Worm (Caenorhabditis elegans) whole organism, L1 larva: Measurements from ENCODE around the gene dnc-3.

Source experiments
- C16A3.4 ChIP-seq: fragments of 150-350 bp; optimal IDR thresholded peaks from 2 replicates; lab custom pipeline; 2014; ENCODE audit warnings: missing biosample characterization, missing genetic modification characterization
- Y116A8C.19 ChIP-seq: sonication (generic microtip); optimal IDR thresholded peaks from 2 replicates; lab custom pipeline; 2016; ENCODE audit warnings: missing compliant biosample characterization, missing genetic modification characterization, borderline replicate concordance
- aha-1 ChIP-seq: fragments of 150-350 bp; optimal IDR thresholded peaks from 2 replicates; lab custom pipeline; 2014; ENCODE audit warnings: missing biosample characterization, missing genetic modification characterization
- alr-1 ChIP-seq: fragments of 200-800 bp; sonication (Bioruptor generic); optimal IDR thresholded peaks from 2 replicates; lab custom pipeline; 2018; ENCODE audit warnings: borderline replicate concordance, mild to moderate bottlenecking, missing genetic modification characterization, missing compliant biosample characterization
- aly-2 ChIP-seq: fragments of 150-350 bp; optimal IDR thresholded peaks from 2 replicates; lab custom pipeline; 2014; ENCODE audit warnings: missing biosample characterization, missing genetic modification characterization
- ama-1 ChIP-seq: fragments of 150-350 bp; optimal IDR thresholded peaks from 2 replicates; lab custom pipeline; 2014
- blmp-1 ChIP-seq: fragments of 150-350 bp; optimal IDR thresholded peaks from 2 replicates; lab custom pipeline; 2014; ENCODE audit warnings: missing biosample characterization, missing genetic modification characterization
- ceh-8 ChIP-seq: fragments of 200-800 bp; sonication (Bioruptor generic); optimal IDR thresholded peaks from 2 replicates; lab custom pipeline; 2018; ENCODE audit warnings: mild to moderate bottlenecking, missing genetic modification characterization, moderate library complexity, missing compliant biosample characterization
- ceh-82 ChIP-seq, 3 experiments: fragments of 150-350 bp in 1 of 3; sonication (generic microtip) in 2 of 3; optimal IDR thresholded peaks; 2 replicates each; lab custom pipeline; 2014 to 2017; ENCODE audit warnings: missing biosample characterization in 3 of 3, missing genetic modification characterization in 3 of 3
- ces-1 ChIP-seq: fragments of 150-350 bp; optimal IDR thresholded peaks from 2 replicates; lab custom pipeline; 2014; ENCODE audit warnings: missing biosample characterization, missing genetic modification reagents, missing genetic modification characterization
- dpl-1 ChIP-seq, 3 experiments: fragments of 150-350 bp in 2 of 3; sonication (generic microtip) in 1 of 3; optimal IDR thresholded peaks; 2 replicates each; lab custom pipeline; 2014 to 2017; ENCODE audit warnings: missing biosample characterization in 3 of 3, missing genetic modification characterization in 3 of 3, missing genetic modification reagents in 3 of 3
- dsc-1 ChIP-seq: sonication (generic microtip); optimal IDR thresholded peaks from 2 replicates; lab custom pipeline; 2016; ENCODE audit warnings: mild to moderate bottlenecking, missing genetic modification characterization, missing compliant biosample characterization
- efl-1 ChIP-seq, 4 experiments: fragments of 150-350 bp; optimal IDR thresholded peaks in 3 of 4; peaks in 1 of 4; 1 replicate in 1 of 4; 2 replicates in 3 of 4; lab custom pipeline; 2014; ENCODE audit warnings: missing biosample characterization in 2 of 4, missing genetic modification characterization in 2 of 4, missing genetic modification reagents in 2 of 4
- egl-27 ChIP-seq, 2 experiments: fragments of 150-350 bp in 1 of 2; sonication (generic microtip); optimal IDR thresholded peaks; 3 replicates each; lab custom pipeline; 2017 to 2018; ENCODE audit warnings: missing biosample characterization in 2 of 2, missing genetic modification characterization in 2 of 2, missing genetic modification reagents in 2 of 2
- elt-2 ChIP-seq: sonication (generic microtip); optimal IDR thresholded peaks from 2 replicates; lab custom pipeline; 2016; ENCODE audit warnings: missing genetic modification characterization, mild to moderate bottlenecking, inconsistent platforms, missing compliant biosample characterization, missing genetic modification reagents
- elt-3 ChIP-seq, 6 experiments: fragments of 150-350 bp in 1 of 6; sonication (generic microtip); optimal IDR thresholded peaks; 2 replicates each; lab custom pipeline; 2017 to 2018; ENCODE audit warnings: missing biosample characterization in 6 of 6, missing genetic modification characterization in 6 of 6, inconsistent platforms in 1 of 6
- fkh-10 ChIP-seq: sonication (generic microtip); optimal IDR thresholded peaks from 2 replicates; lab custom pipeline; 2017; ENCODE audit warnings: missing biosample characterization, missing genetic modification reagents, missing genetic modification characterization
- fkh-8 ChIP-seq: sonication (generic microtip); optimal IDR thresholded peaks from 2 replicates; lab custom pipeline; 2016; ENCODE audit warnings: mild to moderate bottlenecking, missing genetic modification characterization, missing compliant biosample characterization
- fos-1 ChIP-seq: fragments of 150-350 bp; optimal IDR thresholded peaks from 2 replicates; lab custom pipeline; 2014; ENCODE audit warnings: missing biosample characterization, missing genetic modification characterization
- hlh-17 ChIP-seq: fragments of 200-800 bp; sonication (Bioruptor generic); optimal IDR thresholded peaks from 2 replicates; lab custom pipeline; 2018; ENCODE audit warnings: missing genetic modification characterization, mild to moderate bottlenecking, missing compliant biosample characterization, moderate library complexity, borderline replicate concordance
- hlh-4 ChIP-seq: sonication (generic microtip); optimal IDR thresholded peaks from 2 replicates; lab custom pipeline; 2016; ENCODE audit warnings: mild to moderate bottlenecking, missing genetic modification characterization, missing compliant biosample characterization
- hpl-2 ChIP-seq: fragments of 150-350 bp; optimal IDR thresholded peaks from 2 replicates; lab custom pipeline; 2014; ENCODE audit warnings: missing biosample characterization, missing genetic modification reagents, missing genetic modification characterization
- irx-1 ChIP-seq: sonication (generic microtip); optimal IDR thresholded peaks from 2 replicates; lab custom pipeline; 2016; ENCODE audit warnings: missing genetic modification characterization, missing compliant biosample characterization
- isw-1 ChIP-seq: fragments of 200-800 bp; sonication (Bioruptor generic); IDR thresholded peaks from 2 replicates; pipeline ENCODE4 v1.3.6; 2022; ENCODE audit warnings: missing genetic modification characterization, missing compliant biosample characterization
- lin-14 ChIP-seq: fragments of 200-800 bp; sonication (Bioruptor generic); optimal IDR thresholded peaks from 2 replicates; lab custom pipeline; 2018; ENCODE audit warnings: mild to moderate bottlenecking, missing genetic modification characterization, moderate library complexity, missing compliant biosample characterization
- lin-15B ChIP-seq: fragments of 150-350 bp; sonication (generic microtip); optimal IDR thresholded peaks from 3 replicates; lab custom pipeline; 2014; ENCODE audit warnings: missing biosample characterization, missing genetic modification characterization
- lin-35 ChIP-seq, 2 experiments: fragments of 150-350 bp; optimal IDR thresholded peaks; 2 replicates each; lab custom pipeline; 2014; ENCODE audit warnings: missing biosample characterization in 2 of 2, missing genetic modification characterization in 2 of 2, missing genetic modification reagents in 2 of 2
- lin-39 ChIP-seq: fragments of 150-350 bp; optimal IDR thresholded peaks from 2 replicates; lab custom pipeline; 2014; ENCODE audit warnings: missing biosample characterization, missing genetic modification reagents, missing genetic modification characterization
- lsy-2 ChIP-seq, 2 experiments: fragments of 150-350 bp; optimal IDR thresholded peaks; 2 replicates each; lab custom pipeline; 2014; ENCODE audit warnings: missing biosample characterization in 2 of 2, missing genetic modification characterization in 2 of 2
- mab-9 ChIP-seq: fragments of 200-800 bp; sonication (Bioruptor generic); IDR thresholded peaks from 2 replicates; pipeline ENCODE4 v1.3.6; 2022; ENCODE audit warnings: missing genetic modification reagents, missing genetic modification characterization, missing compliant biosample characterization
- mef-2 ChIP-seq: fragments of 150-350 bp; optimal IDR thresholded peaks from 2 replicates; lab custom pipeline; 2014; ENCODE audit warnings: missing biosample characterization, missing genetic modification characterization
- mep-1 ChIP-seq: fragments of 150-350 bp; optimal IDR thresholded peaks from 2 replicates; lab custom pipeline; 2014; ENCODE audit warnings: missing biosample characterization, missing genetic modification characterization
- nhr-11 ChIP-seq: fragments of 150-350 bp; optimal IDR thresholded peaks from 2 replicates; lab custom pipeline; 2014; ENCODE audit warnings: missing biosample characterization, missing genetic modification characterization
- nhr-20 ChIP-seq: sonication (generic microtip); optimal IDR thresholded peaks from 2 replicates; lab custom pipeline; 2016; ENCODE audit warnings: mild to moderate bottlenecking, missing genetic modification characterization, missing compliant biosample characterization
- nhr-237 ChIP-seq: fragments of 150-350 bp; optimal IDR thresholded peaks from 2 replicates; lab custom pipeline; 2014; ENCODE audit warnings: missing biosample characterization, missing genetic modification characterization
- nhr-71 ChIP-seq: sonication (generic microtip); optimal IDR thresholded peaks from 2 replicates; lab custom pipeline; 2016; ENCODE audit warnings: mild to moderate bottlenecking, missing genetic modification characterization, moderate library complexity, missing compliant biosample characterization
- nhr-76 ChIP-seq: sonication (generic microtip); optimal IDR thresholded peaks from 2 replicates; lab custom pipeline; 2017; ENCODE audit warnings: missing biosample characterization, missing genetic modification characterization
- nhr-77 ChIP-seq: fragments of 150-350 bp; optimal IDR thresholded peaks from 2 replicates; lab custom pipeline; 2014; ENCODE audit warnings: missing biosample characterization, missing genetic modification characterization
- pag-3 ChIP-seq: sonication (generic microtip); optimal IDR thresholded peaks from 2 replicates; lab custom pipeline; 2017; ENCODE audit warnings: missing genetic modification characterization, mild to moderate bottlenecking, missing compliant biosample characterization, antibody characterized with exemption, borderline replicate concordance; ENCODE audit not compliant: insufficient read depth
- pax-3 ChIP-seq: fragments of 200-800 bp; sonication (Bioruptor generic); optimal IDR thresholded peaks from 2 replicates; lab custom pipeline; 2018; ENCODE audit warnings: mild to moderate bottlenecking, missing genetic modification characterization, moderate library complexity, missing compliant biosample characterization
- rnt-1 ChIP-seq: sonication (generic microtip); optimal IDR thresholded peaks from 2 replicates; lab custom pipeline; 2016; ENCODE audit warnings: mild to moderate bottlenecking, missing genetic modification characterization, moderate library complexity, missing compliant biosample characterization
- snpc-4 ChIP-seq: fragments of 150-350 bp; optimal IDR thresholded peaks from 2 replicates; lab custom pipeline; 2014; ENCODE audit warnings: missing biosample characterization, missing genetic modification characterization
- sptf-1 ChIP-seq: fragments of 150-350 bp; optimal IDR thresholded peaks from 2 replicates; lab custom pipeline; 2014; ENCODE audit warnings: missing biosample characterization, missing genetic modification characterization
- sup-37 ChIP-seq: fragments of 200-800 bp; sonication (Bioruptor generic); optimal IDR thresholded peaks from 2 replicates; lab custom pipeline; 2018; ENCODE audit warnings: mild to moderate bottlenecking, missing genetic modification characterization, missing compliant biosample characterization
- swsn-7 ChIP-seq: sonication (generic microtip); optimal IDR thresholded peaks from 2 replicates; lab custom pipeline; 2016; ENCODE audit warnings: missing genetic modification characterization, missing compliant biosample characterization
- tlp-1 ChIP-seq: fragments of 150-350 bp; optimal IDR thresholded peaks from 2 replicates; lab custom pipeline; 2014; ENCODE audit warnings: missing biosample characterization, missing genetic modification characterization
- unc-62 ChIP-seq: fragments of 150-350 bp; optimal IDR thresholded peaks from 2 replicates; lab custom pipeline; 2014; ENCODE audit warnings: missing biosample characterization, missing genetic modification reagents, missing genetic modification characterization
- unc-86 ChIP-seq: sonication (generic microtip); optimal IDR thresholded peaks from 2 replicates; lab custom pipeline; 2016; ENCODE audit warnings: missing genetic modification characterization, missing compliant biosample characterization
- vab-15 ChIP-seq: sonication (generic microtip); optimal IDR thresholded peaks from 2 replicates; lab custom pipeline; 2017; ENCODE audit warnings: missing genotype, mild to moderate bottlenecking, missing genetic modification characterization, missing compliant biosample characterization
- zag-1 ChIP-seq: fragments of 150-350 bp; optimal IDR thresholded peaks from 2 replicates; lab custom pipeline; 2014; ENCODE audit warnings: missing biosample characterization, missing genetic modification characterization
- ztf-11 ChIP-seq, 2 experiments: sonication (generic microtip); optimal IDR thresholded peaks; 2 replicates each; lab custom pipeline; 2016 to 2017; ENCODE audit warnings: missing genetic modification characterization in 2 of 2, missing biosample characterization in 1 of 2, missing compliant biosample characterization in 1 of 2
- ztf-4 ChIP-seq: fragments of 150-350 bp; optimal IDR thresholded peaks from 2 replicates; lab custom pipeline; 2014; ENCODE audit warnings: missing biosample characterization, missing genetic modification characterization

The dnc-3 gene

DNA sequence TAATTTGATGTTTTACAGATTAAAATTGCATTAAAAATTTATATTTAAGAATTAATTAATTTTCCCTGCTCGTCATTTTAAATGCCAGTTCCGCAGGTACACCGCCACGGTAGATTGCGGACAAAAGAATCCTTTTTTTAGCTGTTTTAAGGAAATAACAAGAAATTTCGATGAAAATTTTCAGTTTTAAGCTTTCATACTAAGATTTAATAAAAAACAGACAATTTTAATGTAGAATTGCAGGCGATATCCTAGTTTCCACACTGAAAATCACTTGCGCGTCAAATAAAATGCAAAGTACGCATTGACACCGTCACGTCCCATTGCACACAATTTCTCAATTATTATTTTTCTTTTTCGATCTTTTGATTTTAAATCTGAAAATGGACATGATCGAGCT lies at the start of gene dnc-3:
Gene dnc-3 (plus strand): TSS at position 272 of the 400 bp plus-strand sequence.
- TF ChIP-seq dsc-1 (tag; lab: Kevin White, UChicago) (peak; percentile 91), egl-27 (tag; optimal IDR thresholded peaks at IDR 0.05; lab: Kevin White, UChicago) (no peak), mef-2 (tag; lab: Kevin White, UChicago) (no peak), mep-1 (tag; lab: Kevin White, UChicago) (peak; percentile 53), aly-2 (tag; lab: Kevin White, UChicago) (peak; percentile 20), fkh-8 (peak; percentile 75), irx-1 (tag; lab: Kevin White, UChicago) (peak; percentile 81), snpc-4 (tag; lab: Kevin White, UChicago) (peak; percentile 31), unc-86 (tag; lab: Kevin White, UChicago) (peak; percentile 56), zag-1 (tag; lab: Kevin White, UChicago) (no peak), nhr-71 (tag; lab: Kevin White, UChicago) (peak; percentile 86), aha-1 (no peak), lin-39 (peak; percentile 43), elt-2 (tag; lab: Kevin White, UChicago) (peak; percentile 62), nhr-11 (tag; lab: Kevin White, UChicago) (no peak), lsy-2 (tag; optimal IDR thresholded peaks at IDR 0.05; lab: Kevin White, UChicago) (peak; percentile 75 to 77), sup-37 (GFP tag; lab: Kevin White, UChicago) (peak; percentile 52), rnt-1 (tag; lab: Kevin White, UChicago) (no peak), nhr-77 (tag; lab: Kevin White, UChicago) (peak; percentile 24), efl-1 (optimal IDR thresholded peaks at IDR 0.05; lab: Kevin White, UChicago) (peak; percentile 44 to 70), efl-1 (GFP tag; optimal IDR thresholded peaks at IDR 0.05 in 1 of 2; lab: Kevin White, UChicago) (peak; percentile 52 to 96), dpl-1 (GFP tag; optimal IDR thresholded peaks at IDR 0.05; lab: Kevin White, UChicago) (peak; percentile 52 to 56 (median 56)), pax-3 (tag; lab: Kevin White, UChicago) (peak; percentile 70), lin-15B (tag; lab: Kevin White, UChicago) (peak; percentile 28), alr-1 (tag; lab: Kevin White, UChicago) (no peak), ceh-82 (tag; optimal IDR thresholded peaks at IDR 0.05; lab: Kevin White, UChicago) (peak in 1 of 3 experiments; percentile 9), ceh-8 (GFP tag; lab: Kevin White, UChicago) (peak; percentile 50), vab-15 (tag; lab: Kevin White, UChicago) (no peak), ztf-11 (tag; optimal IDR thresholded peaks at IDR 0.05; lab: Kevin White, UChicago) (peak in 1 of 2 experiments; percentile 44), pag-3 (no peak), C16A3.4 (tag; lab: Kevin White, UChicago) (peak; percentile 24), elt-3 (tag; optimal IDR thresholded peaks at IDR 0.05; lab: Kevin White, UChicago) (no peak), nhr-76 (no peak), lin-35 (GFP tag; optimal IDR thresholded peaks at IDR 0.05; lab: Kevin White, UChicago) (peak; percentile 49 to 54), Y116A8C.19 (tag; lab: Kevin White, UChicago) (no peak), hpl-2 (no peak), ces-1 (GFP tag; lab: Kevin White, UChicago) (no peak), mab-9 (peak; percentile 50; the same call in 1 of the 2 replicates), swsn-7 (tag; lab: Kevin White, UChicago) (peak; percentile 81), nhr-237 (peak; percentile 30), lin-14 (GFP tag; lab: Kevin White, UChicago) (peak; percentile 80), fkh-10 (no peak), hlh-4 (tag; lab: Kevin White, UChicago) (no peak), fos-1 (tag; lab: Kevin White, UChicago) (peak; percentile 29), tlp-1 (tag; lab: Kevin White, UChicago) (no peak), hlh-17 (GFP tag; lab: Kevin White, UChicago) (no peak), nhr-20 (tag; lab: Kevin White, UChicago) (peak; percentile 80), isw-1 (GFP tag; lab: Robert Waterston, UW) (peak; percentile 72), unc-62 (GFP tag; lab: Kevin White, UChicago) (no peak), sptf-1 (tag; lab: Kevin White, UChicago) (no peak), ztf-4 (tag; lab: Kevin White, UChicago) (no peak), ama-1 (lab: Kevin White, UChicago) (no peak), blmp-1 (tag; lab: Kevin White, UChicago) (peak; percentile 20)
